Worm (Caenorhabditis elegans) whole organism, late embryonic: Measurements from ENCODE around the gene ZK742.4.

Experiments
- C38D4.7 ChIP-seq: fragments of 200-800 bp; sonication (Bioruptor generic); optimal IDR thresholded peaks from 2 replicates; lab custom pipeline; 2018; ENCODE audit warnings: mild to moderate bottlenecking, missing genetic modification characterization, moderate library complexity, missing compliant biosample characterization
- F13H6.1 ChIP-seq: sonication (generic microtip); optimal IDR thresholded peaks from 2 replicates; lab custom pipeline; 2016; ENCODE audit warnings: missing genetic modification characterization, missing compliant biosample characterization
- K02D7.2 ChIP-seq: sonication (generic microtip); optimal IDR thresholded peaks from 2 replicates; lab custom pipeline; 2017; ENCODE audit warnings: mild to moderate bottlenecking, missing genetic modification characterization, missing compliant biosample characterization
- T23F11.4 ChIP-seq: fragments of 200-800 bp; sonication (Bioruptor generic); optimal IDR thresholded peaks from 2 replicates; lab custom pipeline; 2018; ENCODE audit warnings: mild to moderate bottlenecking, missing genetic modification characterization, missing compliant biosample characterization
- Y22D7AL.16 ChIP-seq: sonication (generic microtip); optimal IDR thresholded peaks from 2 replicates; lab custom pipeline; 2016; ENCODE audit warnings: missing genetic modification characterization, missing compliant biosample characterization
- ahr-1 ChIP-seq: sonication (generic microtip); optimal IDR thresholded peaks from 2 replicates; lab custom pipeline; 2016; ENCODE audit warnings: missing genetic modification characterization, missing compliant biosample characterization
- ceh-18 ChIP-seq: sonication (generic microtip); optimal IDR thresholded peaks from 2 replicates; lab custom pipeline; 2016; ENCODE audit warnings: missing genetic modification characterization, missing compliant biosample characterization
- ceh-19 ChIP-seq: fragments of 200-800 bp; sonication (Bioruptor generic); optimal IDR thresholded peaks from 2 replicates; lab custom pipeline; 2018; ENCODE audit warnings: mild to moderate bottlenecking, missing genetic modification characterization, missing compliant biosample characterization
- ceh-22 ChIP-seq: sonication (generic microtip); optimal IDR thresholded peaks from 2 replicates; lab custom pipeline; 2017; ENCODE audit warnings: missing biosample characterization, missing genetic modification characterization
- ceh-24 ChIP-seq: sonication (generic microtip); optimal IDR thresholded peaks from 2 replicates; lab custom pipeline; 2016; ENCODE audit warnings: mild to moderate bottlenecking, missing genetic modification characterization, missing compliant biosample characterization
- ceh-6 ChIP-seq: fragments of 200-800 bp; sonication (Bioruptor generic); optimal IDR thresholded peaks from 2 replicates; lab custom pipeline; 2018; ENCODE audit warnings: mild to moderate bottlenecking, missing genetic modification characterization, missing compliant biosample characterization
- che-1 ChIP-seq: sonication (generic microtip); optimal IDR thresholded peaks from 2 replicates; lab custom pipeline; 2016; ENCODE audit warnings: mild to moderate bottlenecking, missing genetic modification characterization, missing compliant biosample characterization
- ets-4 ChIP-seq: sonication (generic microtip); optimal IDR thresholded peaks from 2 replicates; lab custom pipeline; 2016; ENCODE audit warnings: missing genetic modification characterization, missing compliant biosample characterization
- eyg-1 ChIP-seq: sonication (generic microtip); optimal IDR thresholded peaks from 2 replicates; lab custom pipeline; 2016; ENCODE audit warnings: missing genotype, missing genetic modification characterization, missing compliant biosample characterization
- gmeb-2 ChIP-seq: sonication (generic microtip); optimal IDR thresholded peaks from 2 replicates; lab custom pipeline; 2016; ENCODE audit warnings: missing genetic modification characterization, inconsistent platforms, missing compliant biosample characterization
- hlh-13 ChIP-seq: fragments of 200-800 bp; sonication (Bioruptor generic); optimal IDR thresholded peaks from 2 replicates; lab custom pipeline; 2018; ENCODE audit warnings: mild to moderate bottlenecking, missing genetic modification characterization, missing compliant biosample characterization
- hlh-15 ChIP-seq: sonication (generic microtip); optimal IDR thresholded peaks from 2 replicates; lab custom pipeline; 2016; ENCODE audit warnings: missing genetic modification characterization, missing compliant biosample characterization
- hlh-30 ChIP-seq: sonication (generic microtip); optimal IDR thresholded peaks from 2 replicates; lab custom pipeline; 2017; ENCODE audit warnings: antibody characterized with exemption, missing genetic modification characterization, missing compliant biosample characterization; ENCODE audit not compliant: insufficient read depth
- hlh-8 ChIP-seq: sonication (generic microtip); optimal IDR thresholded peaks from 2 replicates; lab custom pipeline; 2016; ENCODE audit warnings: missing genotype, missing genetic modification characterization, missing compliant biosample characterization
- lin-11 ChIP-seq: fragments of 200-800 bp; sonication (Bioruptor generic); optimal IDR thresholded peaks from 2 replicates; lab custom pipeline; 2018; ENCODE audit warnings: mild to moderate bottlenecking, missing genetic modification characterization, missing compliant biosample characterization
- nfya-1 ChIP-seq: sonication (generic microtip); optimal IDR thresholded peaks from 2 replicates; lab custom pipeline; 2017; ENCODE audit warnings: missing genetic modification characterization, mild to moderate bottlenecking, missing compliant biosample characterization, antibody characterized with exemption, moderate library complexity
- nhr-11 ChIP-seq: fragments of 150-350 bp; optimal IDR thresholded peaks from 2 replicates; lab custom pipeline; 2014; ENCODE audit warnings: missing biosample characterization, missing genetic modification characterization
- npax-4 ChIP-seq: sonication (generic microtip); optimal IDR thresholded peaks from 2 replicates; lab custom pipeline; 2016; ENCODE audit warnings: missing genetic modification characterization, missing compliant biosample characterization
- pat-9 ChIP-seq: fragments of 200-800 bp; sonication (Bioruptor generic); optimal IDR thresholded peaks from 2 replicates; lab custom pipeline; 2018; ENCODE audit warnings: mild to moderate bottlenecking, missing genetic modification characterization, moderate library complexity, missing compliant biosample characterization
- pha-2 ChIP-seq: sonication (generic microtip); optimal IDR thresholded peaks from 2 replicates; lab custom pipeline; 2017; ENCODE audit warnings: mild to moderate bottlenecking, missing genetic modification characterization, missing compliant biosample characterization
- rnt-1 ChIP-seq: sonication (generic microtip); optimal IDR thresholded peaks from 2 replicates; lab custom pipeline; 2016; ENCODE audit warnings: missing genetic modification characterization, missing compliant biosample characterization
- sdc-2 ChIP-seq: sonication (generic microtip); optimal IDR thresholded peaks from 2 replicates; lab custom pipeline; 2016; ENCODE audit warnings: missing genotype, missing genetic modification characterization, missing compliant biosample characterization
- sox-2 ChIP-seq: fragments of 200-800 bp; sonication (Bioruptor generic); IDR thresholded peaks from 2 replicates; pipeline ENCODE4 v1.3.6; 2022; ENCODE audit warnings: missing genetic modification reagents, missing genetic modification characterization, missing compliant biosample characterization
- sox-4 ChIP-seq: sonication (generic microtip); optimal IDR thresholded peaks from 2 replicates; lab custom pipeline; 2017; ENCODE audit warnings: mild to moderate bottlenecking, missing genetic modification characterization, inconsistent platforms, missing compliant biosample characterization
- unc-42 ChIP-seq: sonication (generic microtip); optimal IDR thresholded peaks from 2 replicates; lab custom pipeline; 2016; ENCODE audit warnings: missing genotype, missing genetic modification characterization, missing compliant biosample characterization
- unc-55 ChIP-seq: sonication (generic microtip); optimal IDR thresholded peaks from 2 replicates; lab custom pipeline; 2017; ENCODE audit warnings: missing biosample characterization, missing genetic modification reagents, missing genetic modification characterization
- unc-86 ChIP-seq: sonication (generic microtip); optimal IDR thresholded peaks from 2 replicates; lab custom pipeline; 2016; ENCODE audit warnings: missing genetic modification characterization, missing compliant biosample characterization
- ztf-16 ChIP-seq: sonication (generic microtip); optimal IDR thresholded peaks from 2 replicates; lab custom pipeline; 2017; ENCODE audit warnings: missing genetic modification characterization, missing compliant biosample characterization

The ZK742.4 gene

DNA sequence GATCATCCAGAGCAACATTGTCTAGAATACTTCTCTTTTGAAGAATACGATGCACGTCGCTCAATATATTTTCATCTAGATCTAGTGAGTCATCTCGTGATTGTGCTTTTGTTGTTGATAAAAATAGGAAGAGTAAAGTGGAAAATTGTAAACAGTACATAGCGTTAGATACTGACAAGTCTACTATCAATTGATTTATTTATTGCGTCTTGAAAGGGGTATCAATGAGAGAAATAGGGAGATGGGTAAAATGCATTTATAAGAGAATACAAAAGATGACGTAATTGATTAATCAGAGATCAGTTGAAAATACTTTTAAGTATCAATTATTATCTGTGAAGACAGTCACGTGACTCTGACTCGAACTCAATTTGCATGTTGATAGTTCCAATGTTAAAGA is 25.3 kb upstream of the ZK742.4 start, which contains the start of gene txt-5:
Gene txt-5 (minus strand): TSS at position 224 of the 400 bp plus-strand sequence.
- TF ChIP-seq nhr-11 (tag; lab: Kevin White, UChicago) (no peak), pha-2 (tag; lab: Kevin White, UChicago) (no peak), pat-9 (tag; lab: Kevin White, UChicago) (no peak), hlh-30 (tag; lab: Kevin White, UChicago) (peak; percentile 39), sox-2 (no peak), sdc-2 (tag; lab: Kevin White, UChicago) (no peak)

DNA sequence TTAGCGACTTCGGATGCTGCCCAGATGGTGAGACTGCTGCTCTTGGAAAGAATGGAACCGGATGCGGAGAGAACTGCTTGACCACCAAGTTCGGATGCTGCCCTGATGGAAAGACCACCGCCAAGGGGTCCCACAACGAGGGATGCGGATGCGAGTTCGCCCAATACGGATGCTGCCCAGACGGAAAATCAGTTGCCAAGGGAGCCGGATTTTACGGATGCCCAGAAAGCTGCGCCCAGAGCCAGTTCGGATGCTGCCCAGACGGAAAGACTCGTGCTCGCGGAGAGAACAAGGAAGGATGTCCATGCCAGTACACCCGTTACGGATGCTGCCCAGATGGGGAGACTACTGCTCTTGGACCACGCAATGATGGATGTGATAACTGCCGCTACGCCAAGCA is 19.4 kb upstream of the ZK742.4 start:
- no peak for TF ChIP-seq che-1
- TF ChIP-seq F13H6.1 (tag; lab: Kevin White, UChicago) = no peak
- no peak for TF ChIP-seq ceh-22 (tag; lab: Kevin White, UChicago)
- TF ChIP-seq pha-2 (tag; lab: Kevin White, UChicago) = no peak
- TF ChIP-seq ets-4 (tag; lab: Kevin White, UChicago) = no peak
- TF ChIP-seq ceh-24 = no peak
- TF ChIP-seq rnt-1 (tag; lab: Kevin White, UChicago) = no peak
- TF ChIP-seq unc-86 = no peak
- no peak for TF ChIP-seq nfya-1 (tag; lab: Kevin White, UChicago)
- no peak for TF ChIP-seq T23F11.4 (GFP tag; lab: Kevin White, UChicago)
- TF ChIP-seq Y22D7AL.16 = no peak
- TF ChIP-seq hlh-15 = no peak
- TF ChIP-seq ceh-6 = no peak
- TF ChIP-seq ceh-18 = no peak
- no peak for TF ChIP-seq gmeb-2 (tag; lab: Kevin White, UChicago)
- TF ChIP-seq sox-4 (tag; lab: Kevin White, UChicago) = no peak
- TF ChIP-seq eyg-1 = no peak
- TF ChIP-seq ztf-16 (tag; lab: Kevin White, UChicago) = no peak

DNA sequence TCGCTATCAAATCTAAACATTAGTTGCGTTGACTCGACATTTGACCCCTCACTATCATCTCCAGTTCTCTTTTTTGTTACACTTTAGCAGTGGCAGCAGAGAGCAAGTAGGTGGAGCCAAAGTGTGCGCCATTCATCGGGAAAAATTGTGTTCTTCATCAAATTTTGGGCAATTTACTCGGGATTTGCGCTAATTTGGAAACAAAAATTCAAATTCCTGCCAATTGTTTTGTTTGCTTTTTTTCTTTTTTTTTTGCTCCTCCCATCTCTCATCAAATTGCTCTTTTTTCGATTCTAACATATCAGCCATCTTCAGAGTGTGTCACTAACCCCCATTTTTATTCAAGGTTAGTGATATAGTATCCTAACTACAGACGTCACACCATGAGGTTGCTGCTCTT is 15.3 kb upstream of the ZK742.4 start, which contains the start of gene mig-6:
Gene mig-6 (plus strand): TSS at position 301 of the 400 bp plus-strand sequence.
- TF ChIP-seq unc-42 (tag; lab: Kevin White, UChicago) (no peak), K02D7.2 (tag; lab: Kevin White, UChicago) (no peak), ceh-22 (tag; lab: Kevin White, UChicago) (no peak), ahr-1 (no peak), ceh-19 (GFP tag; lab: Kevin White, UChicago) (no peak), ceh-24 (no peak), npax-4 (tag; lab: Kevin White, UChicago) (no peak), nhr-11 (tag; lab: Kevin White, UChicago) (no peak), ets-4 (tag; lab: Kevin White, UChicago) (no peak), C38D4.7 (GFP tag; lab: Kevin White, UChicago) (no peak)

DNA sequence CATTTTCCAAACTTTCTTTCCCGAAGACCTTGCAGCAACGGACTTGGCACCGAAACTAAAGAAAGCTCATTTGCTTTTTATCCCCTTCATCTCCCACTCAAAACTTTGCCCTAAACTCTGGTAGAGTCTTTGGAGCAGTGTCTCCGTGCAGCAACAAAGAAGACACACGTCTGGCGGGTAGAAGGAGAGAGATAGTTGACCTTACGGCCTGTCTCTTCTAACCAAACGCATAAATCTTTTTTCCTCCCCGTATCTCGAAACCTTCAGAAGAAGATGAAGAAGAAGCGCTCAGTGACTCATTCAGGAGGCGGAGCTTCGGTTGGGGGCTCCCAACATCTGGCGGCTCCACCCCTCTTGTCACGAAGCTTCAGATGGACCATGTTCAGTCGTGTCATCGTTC is 14.8 kb upstream of the ZK742.4 start:
- peak; percentile 3 for TF ChIP-seq unc-55 (GFP tag; lab: Kevin White, UChicago)
- peak; percentile 64 for TF ChIP-seq hlh-8 (tag; lab: Kevin White, UChicago)
- no peak for TF ChIP-seq hlh-30 (tag; lab: Kevin White, UChicago)

DNA sequence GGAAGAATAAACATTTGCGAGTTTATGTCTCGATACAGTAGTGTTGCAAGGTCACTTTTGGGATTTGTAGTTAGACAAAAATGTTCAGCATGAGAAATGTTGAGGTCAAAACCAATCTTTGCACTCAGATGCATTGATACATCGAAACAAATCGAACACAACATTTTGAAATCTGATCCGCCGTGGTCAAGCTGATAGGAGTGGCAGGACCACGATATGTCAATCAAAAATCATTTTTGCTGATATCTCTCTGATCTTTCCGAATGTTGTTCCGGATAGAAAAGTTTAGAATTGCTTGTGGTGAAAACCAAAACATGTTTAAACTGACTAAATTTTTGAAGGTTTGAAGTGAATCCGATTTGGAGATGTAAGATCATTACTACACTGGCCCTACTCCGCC is 14.2 kb upstream of the ZK742.4 start:
- peak; percentile 58 for TF ChIP-seq unc-55 (GFP tag; lab: Kevin White, UChicago)
- no peak for TF ChIP-seq lin-11 (tag; lab: Kevin White, UChicago)
- TF ChIP-seq hlh-13 (GFP tag; lab: Kevin White, UChicago) = no peak
- TF ChIP-seq hlh-8 (tag; lab: Kevin White, UChicago) = no peak
